Fruit fly (Drosophila melanogaster): ENCODE measurements around the gene RhoGAP102A.

The RhoGAP102A gene

dm6 chr4:253176-253575 is 1.6 kb upstream of the RhoGAP102A start, which contains the start of gene dpr7:
Gene dpr7, minus strand, starts transcription at chr4:253329.
- TF ChIP-seq HLH106 (tag; optimal IDR thresholded peaks at IDR 0.05) (no peak), Hr83 (GFP tag; optimal IDR thresholded peaks at IDR 0.05; ENCODE audit: poor library complexity, severe bottlenecking) (no peak), fru (GFP tag; optimal IDR thresholded peaks at IDR 0.05) (no peak), tai (GFP tag; optimal IDR thresholded peaks at IDR 0.05) (no peak)

dm6 chr4:261484-262070 is 6.8 kb downstream of the RhoGAP102A start:
- TF ChIP-seq Vsx2 (GFP tag; optimal IDR thresholded peaks at IDR 0.05; ENCODE audit: partially characterized antibody) (no peak), OdsH (GFP tag; optimal IDR thresholded peaks at IDR 0.05) (no peak), Myc (optimal IDR thresholded peaks at IDR 0.05) (no peak), Hr83 (GFP tag; optimal IDR thresholded peaks at IDR 0.05; ENCODE audit: poor library complexity, severe bottlenecking) (no peak), usp (GFP tag; optimal IDR thresholded peaks at IDR 0.05) (no peak), jim (GFP tag; optimal IDR thresholded peaks at IDR 0.05) (no peak), CG9705 (GFP tag; optimal IDR thresholded peaks at IDR 0.05) (no peak), GATAd (GFP tag; optimal IDR thresholded peaks at IDR 0.05) (no peak), woc (GFP tag; optimal IDR thresholded peaks at IDR 0.05) (no peak), dmrt93B (GFP tag; optimal IDR thresholded peaks at IDR 0.05) (no peak), tai (GFP tag; optimal IDR thresholded peaks at IDR 0.05) (no peak), pan (optimal IDR thresholded peaks at IDR 0.05) (no peak), N (GFP tag; optimal IDR thresholded peaks at IDR 0.05) (no peak), Abd-B (GFP tag; optimal IDR thresholded peaks at IDR 0.05) (no peak), sage (GFP tag; optimal IDR thresholded peaks at IDR 0.05) (no peak), Dif (GFP tag; optimal IDR thresholded peaks at IDR 0.05; ENCODE audit: partially characterized antibody) (no peak)

- TF ChIP-seq Dif (GFP tag; optimal IDR thresholded peaks at IDR 0.05; ENCODE audit: partially characterized antibody) = no peak
These were observed 19.9 kb downstream of the RhoGAP102A start for dm6 chr4:274704-275103.

- TF ChIP-seq Myc (optimal IDR thresholded peaks at IDR 0.05) = no peak
- TF ChIP-seq Jra (GFP tag; optimal IDR thresholded peaks at IDR 0.05) = no peak
- no peak for TF ChIP-seq Mio (GFP tag; optimal IDR thresholded peaks at IDR 0.05)
- no peak for TF ChIP-seq GATAd (GFP tag; optimal IDR thresholded peaks at IDR 0.05)
- TF ChIP-seq woc (GFP tag; optimal IDR thresholded peaks at IDR 0.05) = no peak
- TF ChIP-seq CG9705 (GFP tag; optimal IDR thresholded peaks at IDR 0.05) = no peak
- no peak for TF ChIP-seq Rel (GFP tag; optimal IDR thresholded peaks at IDR 0.05)
- no peak for TF ChIP-seq Rel (tag; optimal IDR thresholded peaks at IDR 0.05)
- TF ChIP-seq lola (GFP tag; optimal IDR thresholded peaks at IDR 0.05) = no peak
- no peak for TF ChIP-seq dmrt93B (GFP tag; optimal IDR thresholded peaks at IDR 0.05)
- no peak for TF ChIP-seq psq (GFP tag; optimal IDR thresholded peaks at IDR 0.05)
- no peak for TF ChIP-seq h (GFP tag; optimal IDR thresholded peaks at IDR 0.05)
- no peak for TF ChIP-seq Abd-B (GFP tag; optimal IDR thresholded peaks at IDR 0.05)
- no peak for TF ChIP-seq OdsH (GFP tag; optimal IDR thresholded peaks at IDR 0.05)
These were observed 21.5 kb downstream of the RhoGAP102A start, which contains the start of gene NfI for dm6 chr4:276325-276724. Gene NfI, minus strand, starts transcription at chr4:276369.

- TF ChIP-seq dsf (GFP tag; optimal IDR thresholded peaks at IDR 0.05; ENCODE audit: borderline replicate concordance) (no peak), OdsH (GFP tag; optimal IDR thresholded peaks at IDR 0.05) (no peak), Hr78 (GFP tag; optimal IDR thresholded peaks at IDR 0.05) (no peak), jim (GFP tag; optimal IDR thresholded peaks at IDR 0.05) (no peak), Dif (GFP tag; optimal IDR thresholded peaks at IDR 0.05; ENCODE audit: partially characterized antibody) (no peak), Sp1 (GFP tag; optimal IDR thresholded peaks at IDR 0.05) (no peak), sv (GFP tag; optimal IDR thresholded peaks at IDR 0.05) (no peak)
These were observed 37.6 kb downstream of the RhoGAP102A start for dm6 chr4:292403-292802.

dm6 chr4:305697-306096 is 50.9 kb downstream of the RhoGAP102A start:
- TF ChIP-seq foxo (GFP tag; optimal IDR thresholded peaks at IDR 0.05) (no peak), Abd-B (GFP tag; optimal IDR thresholded peaks at IDR 0.05) (no peak), Mio (GFP tag; optimal IDR thresholded peaks at IDR 0.05) (no peak), psq (GFP tag; optimal IDR thresholded peaks at IDR 0.05) (no peak), brk (GFP tag; optimal IDR thresholded peaks at IDR 0.05) (no peak), jim (GFP tag; optimal IDR thresholded peaks at IDR 0.05) (no peak), sage (GFP tag; optimal IDR thresholded peaks at IDR 0.05) (no peak), Rel (GFP tag; optimal IDR thresholded peaks at IDR 0.05) (no peak), Rel (tag; optimal IDR thresholded peaks at IDR 0.05) (no peak), Jra (GFP tag; optimal IDR thresholded peaks at IDR 0.05) (no peak), dl (GFP tag; optimal IDR thresholded peaks at IDR 0.05; ENCODE audit: insufficient read depth in 1 of 2, partially characterized antibody in 2 of 2) (no peak), woc (GFP tag; optimal IDR thresholded peaks at IDR 0.05) (no peak), CrebA (GFP tag; optimal IDR thresholded peaks at IDR 0.05; ENCODE audit: borderline replicate concordance) (no peak), Myc (optimal IDR thresholded peaks at IDR 0.05) (no peak)

All from whole organism, wandering third instar larva.